Fruit fly (Drosophila melanogaster) whole organism, prepupa: Measurements from ENCODE around the gene HGTX.
A peak's percentile ranks its signal among the peaks of the same experiment; 100 is the strongest.

Source experiments
- CG10669 ChIP-seq: fragments of 200-800 bp; sonication (Bioruptor generic); optimal IDR thresholded peaks from 3 replicates; lab custom pipeline; 2018; ENCODE audit warnings: missing biosample characterization, mild to moderate bottlenecking, missing genetic modification characterization, moderate library complexity
- CG11294 ChIP-seq: fragments of 200-800 bp; sonication (Bioruptor generic); IDR thresholded peaks from 2 replicates; pipeline ENCODE4 v1.3.6; 2022; ENCODE audit warnings: missing biosample characterization, missing genetic modification characterization
- CG11762 ChIP-seq: fragments of 200-800 bp; sonication (Bioruptor generic); optimal IDR thresholded peaks from 3 replicates; lab custom pipeline; 2016; ENCODE audit warnings: missing biosample characterization, missing genetic modification characterization; ENCODE audit not compliant: insufficient read depth
- CG15336 ChIP-seq: fragments of 200-800 bp; sonication (Bioruptor generic); IDR thresholded peaks from 2 replicates; pipeline ENCODE4 v1.3.6; 2022; ENCODE audit warnings: missing biosample characterization, missing genetic modification characterization
- CG16779 ChIP-seq: fragments of 200-800 bp; sonication (Bioruptor generic); optimal IDR thresholded peaks from 3 replicates; lab custom pipeline; 2017; ENCODE audit warnings: missing biosample characterization, mild to moderate bottlenecking, missing genetic modification characterization
- CG3032 ChIP-seq: fragments of 200-800 bp; optimal IDR thresholded peaks from 2 replicates; lab custom pipeline; 2019; ENCODE audit warnings: missing biosample characterization, mild to moderate bottlenecking, missing genetic modification characterization, moderate library complexity
- CG32006 ChIP-seq: fragments of 200-800 bp; sonication (Bioruptor generic); optimal IDR thresholded peaks from 3 replicates; lab custom pipeline; 2017; ENCODE audit warnings: missing biosample characterization, mild to moderate bottlenecking, missing genetic modification characterization
- CG3919 ChIP-seq: fragments of 200-800 bp; sonication (Bioruptor generic); optimal IDR thresholded peaks from 3 replicates; lab custom pipeline; 2016; ENCODE audit warnings: missing biosample characterization, missing genetic modification characterization
- CG6276 ChIP-seq: fragments of 200-800 bp; sonication (Bioruptor generic); optimal IDR thresholded peaks from 2 replicates; lab custom pipeline; 2017; ENCODE audit warnings: missing biosample characterization, mild to moderate bottlenecking, missing genetic modification characterization
- CG6792 ChIP-seq: fragments of 200-800 bp; sonication (Bioruptor generic); optimal IDR thresholded peaks from 3 replicates; lab custom pipeline; 2016; ENCODE audit warnings: missing biosample characterization, missing genetic modification characterization
- CG6808 ChIP-seq: fragments of 200-800 bp; sonication (Bioruptor generic); optimal IDR thresholded peaks from 3 replicates; lab custom pipeline; 2017; ENCODE audit warnings: missing biosample characterization, missing genetic modification characterization, mild to moderate bottlenecking, moderate library complexity, missing genetic modification reagents
- CG7368 ChIP-seq: fragments of 200-800 bp; sonication (Bioruptor generic); optimal IDR thresholded peaks from 3 replicates; lab custom pipeline; 2016; ENCODE audit warnings: missing biosample characterization, missing genetic modification characterization
- CG8632 ChIP-seq: fragments of 200-800 bp; sonication (Bioruptor generic); optimal IDR thresholded peaks from 3 replicates; lab custom pipeline; 2016; ENCODE audit warnings: missing biosample characterization, missing genetic modification characterization
- CG9139 ChIP-seq: fragments of 200-800 bp; sonication (Bioruptor generic); optimal IDR thresholded peaks from 3 replicates; lab custom pipeline; 2017; ENCODE audit warnings: missing biosample characterization, mild to moderate bottlenecking, missing genetic modification characterization
- Eip78C ChIP-seq: fragments of 200-800 bp; sonication (Bioruptor generic); peaks from one replicate; lab custom pipeline; 2016; ENCODE audit warnings: missing biosample characterization, missing genetic modification characterization
- Eip93F ChIP-seq: fragments of 200-800 bp; sonication (Bioruptor generic); optimal IDR thresholded peaks from 2 replicates; lab custom pipeline; 2016; ENCODE audit warnings: missing biosample characterization, mild to moderate bottlenecking, missing genetic modification characterization
- Ets96B ChIP-seq: fragments of 200-800 bp; optimal IDR thresholded peaks from 2 replicates; lab custom pipeline; 2019; ENCODE audit warnings: missing biosample characterization, mild to moderate bottlenecking, missing genetic modification characterization, moderate library complexity
- Gug ChIP-seq: fragments of 200-800 bp; sonication (Bioruptor generic); IDR thresholded peaks from 2 replicates; pipeline ENCODE4 v1.3.6; 2022; ENCODE audit warnings: missing biosample characterization, missing genetic modification characterization
- Hr38 ChIP-seq: sonication (Bioruptor generic); optimal IDR thresholded peaks from 2 replicates; lab custom pipeline; 2016; ENCODE audit warnings: missing biosample characterization, missing genetic modification characterization
- Hr4 ChIP-seq: fragments of 200-800 bp; sonication (Bioruptor generic); optimal IDR thresholded peaks from 3 replicates; lab custom pipeline; 2016; ENCODE audit warnings: missing biosample characterization, missing genetic modification characterization
- Lpt ChIP-seq: fragments of 200-800 bp; sonication (Bioruptor generic); optimal IDR thresholded peaks from 3 replicates; lab custom pipeline; 2016; ENCODE audit warnings: missing biosample characterization, missing genetic modification characterization
- Met ChIP-seq: fragments of 200-800 bp; sonication (Bioruptor generic); optimal IDR thresholded peaks from 3 replicates; lab custom pipeline; 2016; ENCODE audit warnings: missing biosample characterization, missing genetic modification characterization
- Sox102F ChIP-seq: fragments of 200-800 bp; sonication (Bioruptor generic); optimal IDR thresholded peaks from 2 replicates; lab custom pipeline; 2016; ENCODE audit warnings: missing biosample characterization, mild to moderate bottlenecking, missing genetic modification characterization
- Sox14 ChIP-seq: fragments of 200-800 bp; sonication (Bioruptor generic); optimal IDR thresholded peaks from 3 replicates; lab custom pipeline; 2016; ENCODE audit warnings: missing biosample characterization, missing genetic modification characterization
- achi ChIP-seq: fragments of 200-800 bp; sonication (Bioruptor generic); optimal IDR thresholded peaks from 3 replicates; lab custom pipeline; 2016; ENCODE audit warnings: missing biosample characterization, missing genetic modification characterization
- acj6 ChIP-seq: fragments of 200-800 bp; sonication (Bioruptor generic); optimal IDR thresholded peaks from 3 replicates; lab custom pipeline; 2016; ENCODE audit warnings: missing biosample characterization, missing genetic modification characterization
- cyc ChIP-seq: fragments of 200-800 bp; sonication (Bioruptor generic); optimal IDR thresholded peaks from 3 replicates; lab custom pipeline; 2016; ENCODE audit warnings: missing biosample characterization, missing genetic modification characterization
- dac ChIP-seq: fragments of 200-800 bp; sonication (Bioruptor generic); optimal IDR thresholded peaks from 2 replicates; lab custom pipeline; 2017; ENCODE audit warnings: missing biosample characterization, mild to moderate bottlenecking, missing genetic modification characterization
- dsx ChIP-seq: fragments of 200-800 bp; optimal IDR thresholded peaks from 3 replicates; lab custom pipeline; 2019; ENCODE audit warnings: missing biosample characterization, mild to moderate bottlenecking, missing genetic modification characterization, moderate library complexity; ENCODE audit not compliant: poor library complexity, severe bottlenecking
- fkh ChIP-seq: fragments of 200-800 bp; sonication (Bioruptor generic); optimal IDR thresholded peaks from 3 replicates; lab custom pipeline; 2017; ENCODE audit warnings: missing biosample characterization, mild to moderate bottlenecking, missing genetic modification characterization, moderate library complexity
- ss ChIP-seq, 2 experiments: fragments of 200-800 bp; sonication (Bioruptor generic); optimal IDR thresholded peaks; 2 replicates in 1 of 2; 3 replicates in 1 of 2; lab custom pipeline; 2017 to 2018; ENCODE audit warnings: mild to moderate bottlenecking in 2 of 2, missing biosample characterization in 2 of 2, missing genetic modification characterization in 2 of 2, moderate library complexity in 1 of 2
- svp ChIP-seq: fragments of 200-800 bp; sonication (Bioruptor generic); peaks from one replicate; lab custom pipeline; 2016; ENCODE audit warnings: missing biosample characterization, missing genetic modification characterization
- topi ChIP-seq: fragments of 200-800 bp; sonication (Bioruptor generic); optimal IDR thresholded peaks from 3 replicates; lab custom pipeline; 2016; ENCODE audit warnings: missing biosample characterization, missing genetic modification characterization

HGTX gene

DNA sequence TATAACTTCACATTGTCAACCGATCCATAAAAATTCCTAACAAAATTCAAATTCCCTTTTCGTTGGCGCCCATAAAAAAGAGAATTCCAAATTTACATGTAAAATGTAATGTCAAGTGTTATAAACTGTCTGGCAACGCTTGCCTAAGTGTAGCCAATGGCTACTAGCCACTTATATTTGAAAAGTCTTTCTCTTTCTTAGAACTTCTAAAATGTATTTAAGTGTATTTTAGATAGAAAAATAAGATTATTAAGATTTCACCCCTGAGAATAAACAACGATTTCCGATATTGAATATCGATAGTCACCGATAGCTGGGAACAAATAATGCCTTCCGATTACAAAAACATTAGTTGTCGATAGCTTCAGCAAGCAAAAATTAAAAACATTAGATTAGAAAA, 39.7 kb downstream of the HGTX start, which contains the start of gene CG34039 (continued):
- TF ChIP-seq dsx (GFP tag; lab: Kevin White, UChicago) (no peak), Hr38 (GFP tag; lab: Kevin White, UChicago) (no peak), fkh (GFP tag; lab: Kevin White, UChicago) (peak; percentile 76)
- TF ChIP-seq, all 60 proteins: peak for 4

DNA sequence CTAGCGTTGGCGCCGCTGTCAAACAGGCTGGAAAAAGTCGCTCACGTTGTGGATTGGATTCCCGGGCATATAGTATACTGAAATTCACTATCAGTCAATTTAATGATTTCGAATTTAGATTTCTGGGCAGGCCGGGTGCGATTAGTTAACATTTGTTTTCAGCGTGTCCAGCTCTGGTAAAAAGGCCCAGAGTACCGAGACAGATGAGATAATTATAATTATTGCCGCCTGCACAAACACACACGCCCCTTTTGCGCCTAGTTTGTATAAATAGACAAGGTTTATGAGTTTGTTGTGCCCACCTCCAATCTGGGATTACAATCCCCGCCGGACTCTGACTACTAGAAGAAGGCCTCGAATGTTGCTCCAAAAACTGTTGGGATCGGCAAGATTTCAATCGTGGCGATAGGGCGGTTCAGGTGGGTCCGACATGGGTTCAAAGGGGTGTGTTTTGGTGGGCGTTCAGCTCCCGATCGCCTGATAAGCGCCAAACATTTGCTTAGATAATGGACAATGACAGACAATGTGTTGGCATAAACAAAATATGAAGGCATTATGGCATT, 40.3 kb downstream of the HGTX start:
- TF ChIP-seq fkh (GFP tag; lab: Kevin White, UChicago) (no peak), CG11294 (GFP tag; lab: Robert Waterston, UW) (no peak), CG6808 (GFP tag; lab: Kevin White, UChicago) (peak; percentile 1), Sox14 (GFP tag; lab: Kevin White, UChicago) (no peak), topi (GFP tag; lab: Kevin White, UChicago) (no peak)
- TF ChIP-seq, all 60 proteins: peak for 1

DNA sequence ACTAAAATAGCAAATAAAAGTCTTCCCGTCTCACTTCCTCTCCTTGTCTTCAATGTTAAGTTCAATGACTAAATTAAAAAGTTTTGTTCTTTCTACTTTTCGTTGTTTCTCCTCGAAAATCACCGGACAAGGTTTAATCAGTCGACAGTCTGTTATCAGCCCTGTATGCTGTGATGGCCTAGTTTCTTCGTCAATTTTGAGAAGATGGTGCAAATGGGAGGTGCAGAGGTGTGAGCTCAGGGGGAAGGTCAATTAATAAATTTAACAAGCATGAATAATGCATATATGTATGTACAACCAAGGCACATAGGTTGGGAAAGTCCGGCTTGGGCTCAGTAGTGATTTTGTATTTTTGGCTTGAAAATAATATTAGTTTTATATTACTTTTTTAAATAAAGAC, 41.3 kb downstream of the HGTX start:
- TF ChIP-seq Met (no peak), CG10669 (GFP tag; lab: Kevin White, UChicago) (no peak), ss (GFP tag; optimal IDR thresholded peaks at IDR 0.05; lab: Kevin White, UChicago) (no peak), dsx (GFP tag; lab: Kevin White, UChicago) (no peak), CG32006 (GFP tag; lab: Kevin White, UChicago) (no peak), Hr4 (GFP tag; lab: Kevin White, UChicago) (no peak), svp (GFP tag; lab: Kevin White, UChicago) (peak; percentile 70), acj6 (no peak), achi (GFP tag; lab: Kevin White, UChicago) (no peak)

DNA sequence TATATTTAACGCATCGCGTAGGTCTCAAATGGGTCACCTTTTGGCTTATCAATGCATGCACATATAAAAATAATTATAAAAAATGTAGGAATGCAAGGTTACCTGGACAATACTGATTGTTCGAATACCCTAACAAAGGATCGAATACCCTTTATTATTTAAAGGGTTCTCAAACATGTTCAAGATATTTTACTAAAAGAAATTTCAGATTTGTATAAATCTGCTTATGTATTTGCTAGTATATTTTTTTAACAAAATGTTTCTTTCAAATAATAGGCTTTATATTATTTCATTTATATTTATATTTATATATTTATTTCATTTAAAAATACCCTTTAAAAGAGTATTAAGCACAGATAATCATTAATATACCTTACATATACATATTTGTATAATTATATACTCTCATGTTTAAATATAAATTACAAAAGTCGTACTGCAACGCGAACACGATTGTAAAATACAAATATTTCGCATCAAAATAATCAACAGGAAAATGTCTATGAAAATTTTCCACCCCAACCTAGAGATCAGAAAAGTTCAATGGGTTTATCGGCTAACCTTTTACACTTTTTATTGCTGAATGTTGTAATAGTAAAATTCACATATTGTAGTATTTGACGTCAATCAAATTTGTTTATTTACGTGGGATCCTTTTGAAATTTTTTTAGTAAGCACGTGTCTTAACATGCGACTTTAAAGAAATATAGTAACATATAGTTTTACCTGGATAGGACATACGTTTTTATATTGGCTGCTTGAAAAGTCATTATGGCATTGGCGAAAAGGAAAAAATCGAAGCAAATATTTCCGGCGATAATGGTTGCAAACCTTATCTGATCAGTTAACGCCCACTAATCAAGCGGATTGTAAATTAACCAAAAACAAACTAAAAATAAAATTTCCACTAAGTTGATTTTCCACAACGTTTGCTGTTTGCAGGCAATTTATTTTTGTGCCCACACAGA, 42.3 kb downstream of the HGTX start:
- TF ChIP-seq fkh (GFP tag; lab: Kevin White, UChicago), result no peak
- no peak for TF ChIP-seq CG11762 (GFP tag; lab: Kevin White, UChicago)
- no peak for TF ChIP-seq CG6792 (GFP tag; lab: Kevin White, UChicago)
- no peak for TF ChIP-seq Eip93F (GFP tag; lab: Kevin White, UChicago)
- TF ChIP-seq CG11294 (GFP tag; lab: Robert Waterston, UW), result no peak
- peak; percentile 1 for TF ChIP-seq CG3032 (tag; lab: Kevin White, UChicago)
- TF ChIP-seq CG3919, result no peak
- no peak for TF ChIP-seq CG6276 (GFP tag; lab: Kevin White, UChicago)
- no peak for TF ChIP-seq Sox102F (GFP tag; lab: Kevin White, UChicago)
- TF ChIP-seq Hr38 (GFP tag; lab: Kevin White, UChicago), result no peak
- no peak for TF ChIP-seq CG16779 (tag; lab: Kevin White, UChicago)
- TF ChIP-seq CG8632 (GFP tag; lab: Kevin White, UChicago), result no peak
- no peak for TF ChIP-seq CG9139 (GFP tag; lab: Kevin White, UChicago)
- TF ChIP-seq svp (GFP tag; lab: Kevin White, UChicago), result peak; percentile 90
- TF ChIP-seq Gug (GFP tag; lab: Robert Waterston, UW), result no peak
- peak; percentile 37 for TF ChIP-seq Eip78C (GFP tag; lab: Kevin White, UChicago)

DNA sequence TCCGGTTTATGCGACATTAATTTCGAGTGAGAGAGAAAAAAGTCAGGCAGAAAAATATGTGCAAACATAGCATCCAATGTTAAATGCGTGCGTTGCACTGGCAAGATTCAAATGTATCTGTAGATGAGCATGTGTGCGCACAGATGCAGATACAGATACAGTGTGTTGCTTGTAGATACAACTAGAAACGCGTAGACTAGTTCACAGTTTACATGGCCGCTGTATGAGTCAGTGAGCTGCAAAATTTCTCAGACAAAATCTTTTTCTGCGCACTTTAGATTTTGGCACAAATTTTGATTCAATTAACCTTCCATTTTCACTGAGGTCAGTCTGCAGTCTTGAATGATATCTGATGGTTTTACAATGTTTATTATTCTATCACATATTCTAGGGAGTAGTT, 43.2 kb downstream of the HGTX start:
- TF ChIP-seq CG7368 (GFP tag; lab: Kevin White, UChicago) (no peak), CG9139 (GFP tag; lab: Kevin White, UChicago) (peak; percentile 3), CG8632 (GFP tag; lab: Kevin White, UChicago) (no peak), CG6808 (GFP tag; lab: Kevin White, UChicago) (peak; percentile 22), dsx (GFP tag; lab: Kevin White, UChicago) (peak; percentile 6), Ets96B (tag; lab: Kevin White, UChicago) (no peak), Eip93F (GFP tag; lab: Kevin White, UChicago) (no peak), Sox102F (GFP tag; lab: Kevin White, UChicago) (no peak), Lpt (peak; percentile 31), Eip78C (GFP tag; lab: Kevin White, UChicago) (no peak), cyc (GFP tag; lab: Kevin White, UChicago) (no peak), Met (no peak), achi (GFP tag; lab: Kevin White, UChicago) (no peak), dac (GFP tag; lab: Kevin White, UChicago) (no peak), CG15336 (GFP tag; lab: Robert Waterston, UW) (0 out of 2 replicates have a peak, but pooled peaks have one; percentile 11), CG16779 (tag; lab: Kevin White, UChicago) (no peak)
